Worm (Caenorhabditis elegans) whole organism, early embryonic: Measurements from ENCODE around the gene C17E7.4.

ENCODE experiments used
- B0310.2 ChIP-seq: sonication (generic microtip); optimal IDR thresholded peaks from 2 replicates; lab custom pipeline; 2016; ENCODE audit warnings: mild to moderate bottlenecking, missing genetic modification characterization, missing compliant biosample characterization
- F13C5.2 ChIP-seq: sonication (generic microtip); optimal IDR thresholded peaks from 2 replicates; lab custom pipeline; 2017; ENCODE audit warnings: mild to moderate bottlenecking, missing genetic modification characterization, inconsistent platforms, missing compliant biosample characterization
- aly-1 ChIP-seq: sonication (generic microtip); optimal IDR thresholded peaks from 2 replicates; lab custom pipeline; 2016; ENCODE audit warnings: missing genetic modification characterization, missing compliant biosample characterization
- ama-1 ChIP-seq: fragments of 150-350 bp; optimal IDR thresholded peaks from 2 replicates; lab custom pipeline; 2014
- ceh-13 ChIP-seq: fragments of 200-800 bp; sonication (Bioruptor generic); optimal IDR thresholded peaks from 2 replicates; lab custom pipeline; 2018; ENCODE audit warnings: mild to moderate bottlenecking, missing genetic modification characterization, missing compliant biosample characterization
- ceh-36 ChIP-seq: sonication (generic microtip); optimal IDR thresholded peaks from 2 replicates; lab custom pipeline; 2016; ENCODE audit warnings: missing genetic modification characterization, inconsistent platforms, missing compliant biosample characterization
- ets-7 ChIP-seq: sonication (generic microtip); optimal IDR thresholded peaks from 2 replicates; lab custom pipeline; 2016; ENCODE audit warnings: missing genotype, missing genetic modification characterization, missing compliant biosample characterization
- flt-1 ChIP-seq: fragments of 200-800 bp; sonication (Bioruptor generic); IDR thresholded peaks from 2 replicates; pipeline ENCODE4 v1.3.6; 2022; ENCODE audit warnings: missing genetic modification characterization, missing compliant biosample characterization
- hmbx-1 ChIP-seq: sonication (generic microtip); optimal IDR thresholded peaks from 2 replicates; lab custom pipeline; 2016; ENCODE audit warnings: mild to moderate bottlenecking, missing genetic modification characterization, missing compliant biosample characterization
- hmg-4 ChIP-seq: fragments of 200-800 bp; sonication (Bioruptor generic); optimal IDR thresholded peaks from 2 replicates; lab custom pipeline; 2018; ENCODE audit warnings: mild to moderate bottlenecking, missing genetic modification characterization, missing compliant biosample characterization
- hnd-1 ChIP-seq: sonication (generic microtip); optimal IDR thresholded peaks from 2 replicates; lab custom pipeline; 2016; ENCODE audit warnings: missing genetic modification characterization, missing compliant biosample characterization
- pes-1 ChIP-seq: fragments of 200-800 bp; sonication (Bioruptor generic); IDR thresholded peaks from 2 replicates; pipeline ENCODE4 v1.3.6; 2022; ENCODE audit warnings: missing genetic modification reagents, missing genetic modification characterization, missing compliant biosample characterization
- scrt-1 ChIP-seq: fragments of 200-800 bp; sonication (Bioruptor generic); IDR thresholded peaks from 2 replicates; pipeline ENCODE4 v1.3.6; 2022; ENCODE audit warnings: missing genetic modification characterization, missing compliant biosample characterization
- sea-1 ChIP-seq: fragments of 200-800 bp; sonication (Bioruptor generic); conservative IDR thresholded peaks from 2 replicates; pipeline ENCODE4 v1.3.6; 2022; ENCODE audit warnings: missing genetic modification characterization, missing compliant biosample characterization
- tbx-11 ChIP-seq: fragments of 200-800 bp; sonication (Bioruptor generic); IDR thresholded peaks from 2 replicates; pipeline ENCODE4 v1.3.6; 2022; ENCODE audit warnings: missing genetic modification characterization, missing compliant biosample characterization
- tbx-37 ChIP-seq: fragments of 200-800 bp; sonication (Bioruptor generic); conservative IDR thresholded peaks from 2 replicates; pipeline ENCODE4 v1.3.6; 2022; ENCODE audit warnings: missing genetic modification reagents, missing genetic modification characterization, missing compliant biosample characterization
- tra-4 ChIP-seq: sonication (generic microtip); optimal IDR thresholded peaks from 2 replicates; lab custom pipeline; 2017; ENCODE audit warnings: missing genetic modification characterization, missing compliant biosample characterization

The C17E7.4 gene

ce11 chrV:3919289-3919688 is 26.6 kb downstream of the C17E7.4 start, which contains the start of gene srx-66:
TSS of gene srx-66 (plus strand) at chrV:3919589.
- TF ChIP-seq hmg-4 (GFP tag; lab: Kevin White, UChicago) (no peak), aly-1 (tag; lab: Kevin White, UChicago) (no peak), tbx-37 (no peak), tra-4 (tag; lab: Kevin White, UChicago) (no peak), F13C5.2 (tag; lab: Kevin White, UChicago) (no peak)

- TF ChIP-seq hmg-4 (GFP tag; lab: Kevin White, UChicago) (no peak), ama-1 (lab: Kevin White, UChicago) (no peak), tbx-11 (no peak), pes-1 (GFP tag; lab: Robert Waterston, UW) (no peak), scrt-1 (no peak), ets-7 (tag; lab: Kevin White, UChicago) (no peak), sea-1 (GFP tag; lab: Robert Waterston, UW) (no peak), aly-1 (tag; lab: Kevin White, UChicago) (no peak), hnd-1 (tag; lab: Kevin White, UChicago) (no peak), F13C5.2 (tag; lab: Kevin White, UChicago) (no peak), hmbx-1 (no peak), flt-1 (GFP tag; lab: Robert Waterston, UW) (no peak), ceh-36 (tag; lab: Kevin White, UChicago) (no peak), B0310.2 (tag; lab: Kevin White, UChicago) (no peak), ceh-13 (no peak), tbx-37 (no peak), tra-4 (tag; lab: Kevin White, UChicago) (no peak)
Measured at ce11 chrV:3921635-3922034, 29.0 kb downstream of the C17E7.4 start, which contains the start of gene srx-65. TSS of gene srx-65 (plus strand) at chrV:3921935.

ce11 chrV:3922547-3922946 is 29.9 kb downstream of the C17E7.4 start:
- TF ChIP-seq aly-1 (tag; lab: Kevin White, UChicago) (no peak), tra-4 (tag; lab: Kevin White, UChicago) (no peak), ets-7 (tag; lab: Kevin White, UChicago) (no peak), tbx-37 (no peak), ceh-36 (tag; lab: Kevin White, UChicago) (no peak), ceh-13 (no peak), scrt-1 (no peak), hmbx-1 (no peak), pes-1 (GFP tag; lab: Robert Waterston, UW) (no peak), sea-1 (GFP tag; lab: Robert Waterston, UW) (no peak)

ce11 chrV:3927522-3927921 is 34.9 kb downstream of the C17E7.4 start:
- TF ChIP-seq F13C5.2 (tag; lab: Kevin White, UChicago) (no peak), hnd-1 (tag; lab: Kevin White, UChicago) (no peak)

ce11 chrV:3929099-3929498 is 36.4 kb downstream of the C17E7.4 start, which contains the start of gene srx-64:
TSS of gene srx-64 (plus strand) at chrV:3929399.
- TF ChIP-seq aly-1 (tag; lab: Kevin White, UChicago), result no peak
- no peak for TF ChIP-seq flt-1 (GFP tag; lab: Robert Waterston, UW)
- no peak for TF ChIP-seq ets-7 (tag; lab: Kevin White, UChicago)
- TF ChIP-seq ama-1 (lab: Kevin White, UChicago), result no peak
- no peak for TF ChIP-seq hmbx-1

ce11 chrV:3931326-3931725 is 38.7 kb downstream of the C17E7.4 start, which contains the start of gene srx-63:
TSS of gene srx-63 (plus strand) at chrV:3931626.
- no peak for TF ChIP-seq aly-1 (tag; lab: Kevin White, UChicago)
- no peak for TF ChIP-seq tra-4 (tag; lab: Kevin White, UChicago)
- no peak for TF ChIP-seq hnd-1 (tag; lab: Kevin White, UChicago)
- TF ChIP-seq F13C5.2 (tag; lab: Kevin White, UChicago), result no peak
- TF ChIP-seq pes-1 (GFP tag; lab: Robert Waterston, UW), result no peak
- no peak for TF ChIP-seq tbx-11
- TF ChIP-seq tbx-37, result no peak
- TF ChIP-seq ceh-13, result no peak
- TF ChIP-seq flt-1 (GFP tag; lab: Robert Waterston, UW), result no peak
- no peak for TF ChIP-seq ama-1 (lab: Kevin White, UChicago)
- TF ChIP-seq hmg-4 (GFP tag; lab: Kevin White, UChicago), result no peak
- TF ChIP-seq B0310.2 (tag; lab: Kevin White, UChicago), result no peak
- TF ChIP-seq ceh-36 (tag; lab: Kevin White, UChicago), result no peak
- no peak for TF ChIP-seq ets-7 (tag; lab: Kevin White, UChicago)
- no peak for TF ChIP-seq hmbx-1
- no peak for TF ChIP-seq sea-1 (GFP tag; lab: Robert Waterston, UW)
- no peak for TF ChIP-seq scrt-1

ce11 chrV:3935892-3936478 is 43.3 kb downstream of the C17E7.4 start, which contains the start of gene cyp-35A5:
TSS of gene cyp-35A5 (plus strand) at chrV:3936326.
- TF ChIP-seq ets-7 (tag; lab: Kevin White, UChicago) (no peak), sea-1 (GFP tag; lab: Robert Waterston, UW) (no peak), scrt-1 (no peak), tra-4 (tag; lab: Kevin White, UChicago) (no peak), aly-1 (tag; lab: Kevin White, UChicago) (no peak), ama-1 (lab: Kevin White, UChicago) (no peak), B0310.2 (tag; lab: Kevin White, UChicago) (no peak), tbx-37 (no peak), ceh-13 (no peak), ceh-36 (tag; lab: Kevin White, UChicago) (no peak), F13C5.2 (tag; lab: Kevin White, UChicago) (no peak)

ce11 chrV:3938789-3939188 is 46.1 kb downstream of the C17E7.4 start, which contains the start of gene cyp-35B1:
TSS of gene cyp-35B1 (plus strand) at chrV:3939032.
- TF ChIP-seq hnd-1 (tag; lab: Kevin White, UChicago), result no peak
- no peak for TF ChIP-seq flt-1 (GFP tag; lab: Robert Waterston, UW)
- TF ChIP-seq ama-1 (lab: Kevin White, UChicago), result no peak
- no peak for TF ChIP-seq B0310.2 (tag; lab: Kevin White, UChicago)
- no peak for TF ChIP-seq scrt-1
- TF ChIP-seq ceh-36 (tag; lab: Kevin White, UChicago), result no peak
- TF ChIP-seq hmg-4 (GFP tag; lab: Kevin White, UChicago), result no peak
- no peak for TF ChIP-seq aly-1 (tag; lab: Kevin White, UChicago)
- no peak for TF ChIP-seq hmbx-1
- no peak for TF ChIP-seq F13C5.2 (tag; lab: Kevin White, UChicago)
- TF ChIP-seq ets-7 (tag; lab: Kevin White, UChicago), result no peak
- TF ChIP-seq tra-4 (tag; lab: Kevin White, UChicago), result no peak
- TF ChIP-seq tbx-37, result no peak
- no peak for TF ChIP-seq pes-1 (GFP tag; lab: Robert Waterston, UW)
- no peak for TF ChIP-seq sea-1 (GFP tag; lab: Robert Waterston, UW)
- TF ChIP-seq tbx-11, result no peak
